Fruit fly (Drosophila melanogaster): ENCODE measurements around the gene CG17549.

DNA sequence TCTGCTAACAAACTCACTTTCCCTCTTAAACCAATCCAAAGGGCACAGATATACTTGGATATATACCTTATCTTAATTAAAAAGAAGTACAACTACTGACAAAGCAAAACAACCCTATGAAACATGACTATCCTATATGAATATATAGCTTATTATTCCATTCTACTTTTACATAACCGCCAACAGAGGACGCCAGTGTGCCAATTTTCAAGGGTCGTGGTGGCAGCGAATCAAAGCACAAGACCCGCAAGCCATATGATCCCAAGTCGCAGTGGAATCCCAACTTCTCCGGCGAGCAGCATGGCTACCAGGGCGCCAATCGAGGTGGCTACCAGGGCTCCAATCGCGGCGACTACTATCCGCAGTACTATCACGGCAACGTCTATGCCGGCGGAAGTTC is 7.5 kb downstream of the CG17549 start:
- no peak for TF ChIP-seq fd59A (GFP tag; optimal IDR thresholded peaks at IDR 0.05)
- no peak for TF ChIP-seq Gug (GFP tag; IDR thresholded peaks at IDR 0.05)
- no peak for TF ChIP-seq Sox102F (GFP tag; optimal IDR thresholded peaks at IDR 0.05)
- no peak for TF ChIP-seq Eip75B (GFP tag; optimal IDR thresholded peaks at IDR 0.05)
- no peak for TF ChIP-seq CG15336 (GFP tag; IDR thresholded peaks at IDR 0.05)
- peak; percentile 37 for TF ChIP-seq svp (GFP tag)
- no peak for TF ChIP-seq CG16779 (tag; optimal IDR thresholded peaks at IDR 0.05)
- TF ChIP-seq ss (GFP tag; optimal IDR thresholded peaks at IDR 0.05): no peak
- TF ChIP-seq CG1621 (tag; optimal IDR thresholded peaks at IDR 0.05): no peak
- no peak for TF ChIP-seq eg (GFP tag; IDR thresholded peaks at IDR 0.05)
- TF ChIP-seq CG3919 (GFP tag; optimal IDR thresholded peaks at IDR 0.05): no peak
- no peak for TF ChIP-seq Lpt (GFP tag; optimal IDR thresholded peaks at IDR 0.05)
- no peak for TF ChIP-seq Eip78C (GFP tag)
